Worm (Caenorhabditis elegans) whole organism, L4 larva: ENCODE measurements around the gene hda-4.

Experiments used
- D1046.2 ChIP-seq: fragments of 200-800 bp; sonication (Bioruptor generic); IDR thresholded peaks from 2 replicates; pipeline ENCODE4 v1.3.6; 2022; ENCODE audit warnings: missing genetic modification characterization, missing compliant biosample characterization
- F44E2.7 ChIP-seq: fragments of 200-800 bp; sonication (Bioruptor generic); IDR thresholded peaks from 2 replicates; pipeline ENCODE4 v2.1.2; 2022; ENCODE audit warnings: missing genetic modification characterization, missing compliant biosample characterization
- R02D3.7 ChIP-seq: fragments of 150-350 bp; sonication (generic microtip); optimal IDR thresholded peaks from 3 replicates; lab custom pipeline; 2014; ENCODE audit warnings: missing biosample characterization, missing genetic modification characterization
- T20F7.1 ChIP-seq: fragments of 200-800 bp; sonication (Bioruptor generic); optimal IDR thresholded peaks from 2 replicates; lab custom pipeline; 2018; ENCODE audit warnings: mild to moderate bottlenecking, missing genetic modification characterization, missing compliant biosample characterization
- aha-1 ChIP-seq: fragments of 150-350 bp; peaks from one replicate; lab custom pipeline; 2014; ENCODE audit warnings: missing biosample characterization, missing genetic modification characterization
- attf-4 ChIP-seq: sonication (generic microtip); optimal IDR thresholded peaks from 3 replicates; lab custom pipeline; 2017; ENCODE audit warnings: missing biosample characterization, missing genetic modification characterization
- ceh-20 ChIP-seq: fragments of 200-800 bp; sonication (Bioruptor generic); IDR thresholded peaks from 2 replicates; pipeline ENCODE4 v1.3.6; 2022; ENCODE audit warnings: missing genetic modification reagents, missing genetic modification characterization, missing compliant biosample characterization
- ceh-28 ChIP-seq: fragments of 150-350 bp; optimal IDR thresholded peaks from 2 replicates; lab custom pipeline; 2014; ENCODE audit warnings: missing biosample characterization, missing genetic modification reagents, missing genetic modification characterization
- ces-1 ChIP-seq: fragments of 150-350 bp; sonication (generic microtip); optimal IDR thresholded peaks from 4 replicates; lab custom pipeline; 2014; ENCODE audit warnings: missing biosample characterization, missing genetic modification reagents, missing genetic modification characterization
- daf-12 ChIP-seq: fragments of 150-350 bp; optimal IDR thresholded peaks from 2 replicates; lab custom pipeline; 2014; ENCODE audit warnings: missing biosample characterization, missing genetic modification reagents, missing genetic modification characterization
- daf-16 ChIP-seq, 3 experiments: sonication (generic microtip); optimal IDR thresholded peaks; 2 replicates each; lab custom pipeline; 2016 to 2017; ENCODE audit warnings: missing genetic modification characterization in 3 of 3, missing genetic modification reagents in 3 of 3, mild to moderate bottlenecking in 2 of 3, missing compliant biosample characterization in 2 of 3, missing biosample characterization in 1 of 3, moderate library complexity in 1 of 3
- dmd-9 ChIP-seq: fragments of 200-800 bp; sonication (Bioruptor generic); IDR thresholded peaks from 2 replicates; pipeline ENCODE4 v1.3.6; 2022; ENCODE audit warnings: missing genetic modification reagents, missing genetic modification characterization, missing compliant biosample characterization
- egl-27 ChIP-seq: sonication (generic microtip); optimal IDR thresholded peaks from 3 replicates; lab custom pipeline; 2017; ENCODE audit warnings: missing biosample characterization, missing genetic modification reagents, missing genetic modification characterization
- hif-1 ChIP-seq, 2 experiments: sonication (generic microtip); optimal IDR thresholded peaks; 2 replicates each; lab custom pipeline; 2016 to 2017; ENCODE audit warnings: missing compliant biosample characterization in 2 of 2, missing genetic modification characterization in 2 of 2, missing genetic modification reagents in 2 of 2, missing genotype in 2 of 2, mild to moderate bottlenecking in 1 of 2
- hmg-1.1 ChIP-seq: fragments of 200-800 bp; sonication (Bioruptor generic); IDR thresholded peaks from 2 replicates; pipeline ENCODE4 v1.3.6; 2022; ENCODE audit warnings: missing genetic modification reagents, missing genetic modification characterization, missing compliant biosample characterization
- lin-15B ChIP-seq: fragments of 150-350 bp; sonication (generic microtip); optimal IDR thresholded peaks from 3 replicates; lab custom pipeline; 2014; ENCODE audit warnings: missing biosample characterization, missing genetic modification characterization
- lsy-2 ChIP-seq, 2 experiments: fragments of 150-350 bp in 1 of 2; sonication (generic microtip) in 1 of 2; optimal IDR thresholded peaks; 2 replicates each; lab custom pipeline; 2014 to 2017; ENCODE audit warnings: missing biosample characterization in 2 of 2, missing genetic modification characterization in 2 of 2
- mdl-1 ChIP-seq, 2 experiments: fragments of 150-350 bp in 1 of 2; sonication (generic microtip) in 1 of 2; optimal IDR thresholded peaks; 2 replicates each; lab custom pipeline; 2014 to 2017; ENCODE audit warnings: missing biosample characterization in 2 of 2, missing genetic modification characterization in 2 of 2
- mes-2 ChIP-seq: sonication (generic microtip); optimal IDR thresholded peaks from 2 replicates; lab custom pipeline; 2016; ENCODE audit warnings: missing genotype, mild to moderate bottlenecking, missing genetic modification characterization, missing compliant biosample characterization; ENCODE audit not compliant: poor library complexity, severe bottlenecking
- nhr-10 ChIP-seq: fragments of 150-350 bp; optimal IDR thresholded peaks from 2 replicates; lab custom pipeline; 2014; ENCODE audit warnings: missing biosample characterization, missing genetic modification characterization
- nhr-11 ChIP-seq: fragments of 150-350 bp; optimal IDR thresholded peaks from 2 replicates; lab custom pipeline; 2014; ENCODE audit warnings: missing biosample characterization, missing genetic modification characterization
- nhr-237 ChIP-seq: sonication (generic microtip); optimal IDR thresholded peaks from 2 replicates; lab custom pipeline; 2017; ENCODE audit warnings: missing biosample characterization, missing genetic modification characterization
- nhr-76 ChIP-seq: fragments of 150-350 bp; optimal IDR thresholded peaks from 2 replicates; lab custom pipeline; 2014; ENCODE audit warnings: missing biosample characterization, missing genetic modification characterization
- php-3 ChIP-seq: fragments of 200-800 bp; sonication (Bioruptor generic); IDR thresholded peaks from 2 replicates; pipeline ENCODE4 v1.3.6; 2022; ENCODE audit warnings: missing genetic modification reagents, missing genetic modification characterization, missing compliant biosample characterization
- sdz-12 ChIP-seq: fragments of 200-800 bp; sonication (Bioruptor generic); optimal IDR thresholded peaks from 2 replicates; lab custom pipeline; 2018; ENCODE audit warnings: mild to moderate bottlenecking, missing genetic modification characterization, missing compliant biosample characterization
- set-16 ChIP-seq: fragments of 200-800 bp; sonication (Bioruptor generic); IDR thresholded peaks from 2 replicates; pipeline ENCODE4 v1.3.6; 2022; ENCODE audit warnings: missing genetic modification reagents, missing genetic modification characterization, missing compliant biosample characterization
- snpc-4 ChIP-seq: fragments of 150-350 bp; optimal IDR thresholded peaks from 2 replicates; lab custom pipeline; 2014; ENCODE audit warnings: missing biosample characterization, missing genetic modification characterization
- spr-3 ChIP-seq: fragments of 200-800 bp; sonication (Bioruptor generic); optimal IDR thresholded peaks from 2 replicates; lab custom pipeline; 2018; ENCODE audit warnings: mild to moderate bottlenecking, missing genetic modification characterization, missing compliant biosample characterization
- unc-130 ChIP-seq: sonication (generic microtip); optimal IDR thresholded peaks from 2 replicates; lab custom pipeline; 2016; ENCODE audit warnings: missing genetic modification reagents, missing genetic modification characterization, missing compliant biosample characterization
- unc-62 ChIP-seq, 3 experiments: fragments of 150-350 bp in 1 of 3; sonication (generic microtip); optimal IDR thresholded peaks in 2 of 3; peaks in 1 of 3; 1 replicate in 1 of 3; 2 replicates in 2 of 3; lab custom pipeline; 2014 to 2017; ENCODE audit warnings: missing biosample characterization in 3 of 3, missing genetic modification characterization in 3 of 3, missing genetic modification reagents in 3 of 3, missing genotype in 1 of 3
- vab-7 ChIP-seq: fragments of 200-800 bp; sonication (Bioruptor generic); IDR thresholded peaks from 2 replicates; pipeline ENCODE4 v1.3.6; 2022; ENCODE audit warnings: missing genetic modification reagents, missing genetic modification characterization, missing compliant biosample characterization
- zfp-3 ChIP-seq: fragments of 200-800 bp; sonication (Bioruptor generic); conservative IDR thresholded peaks from 2 replicates; pipeline ENCODE4 v1.3.6; 2022; ENCODE audit warnings: missing genetic modification reagents, missing genetic modification characterization, missing compliant biosample characterization

hda-4 gene

DNA sequence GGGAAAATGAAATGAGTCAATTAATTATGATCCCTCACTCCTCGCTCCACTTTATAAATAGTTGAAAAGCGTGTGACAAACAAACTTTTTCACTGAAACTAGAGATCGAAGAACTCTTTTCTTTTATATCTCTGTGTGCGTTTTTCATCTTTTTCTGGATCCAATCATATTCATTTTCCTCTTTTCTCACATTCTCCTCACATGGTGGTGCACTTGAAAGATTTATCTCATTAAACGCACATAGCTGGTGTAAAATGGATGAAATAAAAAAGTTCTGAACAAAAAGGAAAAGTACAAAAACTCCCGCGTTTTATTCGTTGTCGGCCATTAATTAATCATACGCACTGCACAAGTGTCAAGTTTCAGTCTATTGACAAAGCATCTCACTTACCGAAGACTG is 22.8 kb downstream of the hda-4 start:
- TF ChIP-seq daf-12 (tag; lab: Kevin White, UChicago) (no peak), unc-62 (GFP tag; optimal IDR thresholded peaks at IDR 0.05 in 1 of 2; lab: Kevin White, UChicago) (peak in 1 of 2 experiments; percentile 92), unc-62 (tag; optimal IDR thresholded peaks at IDR 0.05; lab: Kevin White, UChicago) (no peak)
- TF ChIP-seq, all 104 proteins: peak for 1

DNA sequence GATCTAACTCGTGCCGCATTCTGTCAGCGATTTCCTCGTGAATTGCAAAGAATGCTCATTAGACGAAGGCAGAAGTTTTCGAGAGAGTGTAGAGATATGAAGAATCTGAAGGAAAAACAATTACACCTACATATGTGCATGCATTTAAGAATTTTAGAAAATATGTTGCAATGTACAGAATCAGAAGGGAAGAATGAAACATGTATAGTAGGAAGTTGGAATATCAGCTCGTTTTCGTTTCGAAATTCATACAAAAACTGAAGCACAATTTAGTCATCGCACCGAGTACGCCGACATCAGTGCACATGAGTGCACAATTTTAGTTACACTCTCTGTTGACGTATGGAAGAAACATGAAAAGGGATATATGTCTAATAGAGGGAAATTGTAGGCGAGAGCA is 25.1 kb downstream of the hda-4 start, which contains the start of gene C10E2.5:
TSS of gene C10E2.5 (minus strand) at position 101 of the 400 bp plus-strand sequence.
- no peak for TF ChIP-seq nhr-237
- TF ChIP-seq mdl-1 (tag; optimal IDR thresholded peaks at IDR 0.05; lab: Kevin White, UChicago), result no peak
- TF ChIP-seq F44E2.7, result no peak
- no peak for TF ChIP-seq egl-27 (tag; lab: Kevin White, UChicago)
- TF ChIP-seq lin-15B (tag; lab: Kevin White, UChicago), result no peak
- TF ChIP-seq R02D3.7 (tag; lab: Kevin White, UChicago), result no peak
- no peak for TF ChIP-seq lsy-2 (tag; optimal IDR thresholded peaks at IDR 0.05; lab: Kevin White, UChicago)
- no peak for TF ChIP-seq unc-130 (GFP tag; lab: Kevin White, UChicago)
- TF ChIP-seq nhr-10 (tag; lab: Kevin White, UChicago), result no peak

DNA sequence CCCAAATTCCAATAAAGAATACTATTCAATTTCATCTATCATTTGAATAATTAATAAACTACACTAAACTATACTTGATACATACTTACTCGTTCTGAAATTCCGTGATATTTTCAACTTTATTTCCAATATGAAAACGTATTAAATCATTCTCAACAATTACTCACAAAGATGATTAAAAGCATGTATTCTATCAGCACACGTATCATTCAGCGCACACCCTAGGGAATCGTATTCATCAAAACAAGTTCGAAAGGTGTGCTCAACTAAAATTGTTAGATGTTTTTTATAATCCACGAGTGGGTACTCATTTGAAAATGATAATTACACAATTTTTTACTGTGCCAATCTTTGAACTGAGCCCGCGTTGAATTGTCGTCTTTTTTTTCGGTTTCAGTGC is 33.2 kb downstream of the hda-4 start, which contains the start of gene C10E2.1:
TSS of gene C10E2.1 (plus strand) at position 301 of the 400 bp plus-strand sequence.
- TF ChIP-seq zfp-3 (GFP tag; lab: Robert Waterston, UW) (no peak), sdz-12 (no peak)

ce11 chrX:16770398-16770797 is 41.0 kb downstream of the hda-4 start, which contains the start of gene mct-6:
mct-6 (minus strand) TSS chrX:16770498.
- TF ChIP-seq php-3 (no peak), spr-3 (GFP tag; lab: Kevin White, UChicago) (no peak), set-16 (GFP tag; lab: Robert Waterston, UW) (no peak), ceh-28 (no peak), ces-1 (no peak), mes-2 (tag; lab: Kevin White, UChicago) (no peak), nhr-11 (no peak), dmd-9 (GFP tag; lab: Robert Waterston, UW) (no peak), ceh-20 (GFP tag; lab: Robert Waterston, UW) (no peak), attf-4 (tag; lab: Kevin White, UChicago) (no peak), T20F7.1 (GFP tag; lab: Kevin White, UChicago) (no peak), nhr-237 (no peak), snpc-4 (tag; lab: Kevin White, UChicago) (no peak)

DNA sequence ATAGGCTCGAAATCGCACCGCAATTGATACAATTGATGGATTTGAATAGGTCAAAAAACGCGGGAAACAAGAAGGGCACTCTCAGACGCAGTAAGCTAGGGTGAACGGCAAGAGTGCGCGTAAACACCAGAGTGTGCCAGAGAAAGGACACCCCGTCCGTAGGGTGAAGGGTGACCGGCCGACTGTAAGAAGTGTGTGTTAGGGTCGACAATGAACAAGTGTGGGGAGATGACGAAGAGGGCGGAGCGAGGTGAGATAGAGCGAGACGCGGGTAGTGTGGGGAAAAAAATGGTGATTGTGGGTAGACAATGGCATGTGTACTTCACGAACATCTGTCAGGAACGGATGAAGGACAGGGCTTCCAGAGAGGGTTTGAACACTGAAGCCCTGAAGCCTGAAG is 41.6 kb downstream of the hda-4 start:
- TF ChIP-seq F44E2.7 (no peak), nhr-76 (tag; lab: Kevin White, UChicago) (no peak), D1046.2 (no peak), hmg-1.1 (no peak)
- TF ChIP-seq, all 104 proteins: peak for 0

- peak; percentile 1 for TF ChIP-seq mes-2 (tag; lab: Kevin White, UChicago)
- no peak for TF ChIP-seq vab-7 (GFP tag; lab: Robert Waterston, UW)
- no peak for TF ChIP-seq dmd-9 (GFP tag; lab: Robert Waterston, UW)
- peak in 1 of 2 experiments; percentile 94 for TF ChIP-seq hif-1 (tag; optimal IDR thresholded peaks at IDR 0.05; lab: Kevin White, UChicago)
- peak; percentile 94 for TF ChIP-seq aha-1 (tag; lab: Kevin White, UChicago)
- TF ChIP-seq unc-62 (GFP tag; optimal IDR thresholded peaks at IDR 0.05 in 1 of 2; lab: Kevin White, UChicago), result peak in 1 of 2 experiments; percentile 0
- no peak for TF ChIP-seq unc-62 (tag; optimal IDR thresholded peaks at IDR 0.05; lab: Kevin White, UChicago)
- peak in 1 of 2 experiments; percentile 43 for TF ChIP-seq daf-16 (GFP tag; optimal IDR thresholded peaks at IDR 0.05; lab: Kevin White, UChicago)
- no peak for TF ChIP-seq daf-16 (tag; optimal IDR thresholded peaks at IDR 0.05; lab: Kevin White, UChicago)
- no peak for TF ChIP-seq hmg-1.1
These were observed 42.9 kb downstream of the hda-4 start for ce11 chrX:16772112-16772731.
